Worm (Caenorhabditis elegans) whole organism, young adult: ENCODE data around the gene cpna-3.
A peak's percentile ranks its signal among the peaks of the same experiment; 100 is the strongest.

ENCODE experiments used
- C06A6.2 ChIP-seq: fragments of 200-800 bp; sonication (Bioruptor generic); conservative IDR thresholded peaks from 2 replicates; pipeline ENCODE4 v1.3.6; 2022; ENCODE audit warnings: missing genetic modification characterization, missing compliant biosample characterization
- F39B2.1 ChIP-seq: fragments of 200-800 bp; sonication (Bioruptor generic); IDR thresholded peaks from 2 replicates; pipeline ENCODE4 v1.3.6; 2022; ENCODE audit warnings: missing genetic modification reagents, missing genetic modification characterization, missing compliant biosample characterization
- aptf-3 ChIP-seq: fragments of 200-800 bp; sonication (Bioruptor generic); IDR thresholded peaks from 2 replicates; pipeline ENCODE4 v1.3.6; 2022; ENCODE audit warnings: missing genetic modification characterization, missing compliant biosample characterization
- atf-7 ChIP-seq: sonication (generic microtip); optimal IDR thresholded peaks from 2 replicates; lab custom pipeline; 2017; ENCODE audit warnings: mild to moderate bottlenecking, missing genetic modification characterization, missing compliant biosample characterization
- athp-1 ChIP-seq: sonication (generic microtip); optimal IDR thresholded peaks from 2 replicates; lab custom pipeline; 2017; ENCODE audit warnings: mild to moderate bottlenecking, missing genetic modification characterization, missing compliant biosample characterization
- attf-5 ChIP-seq: fragments of 200-800 bp; sonication (Bioruptor generic); optimal IDR thresholded peaks from 2 replicates; lab custom pipeline; 2018; ENCODE audit warnings: mild to moderate bottlenecking, missing genetic modification characterization, missing compliant biosample characterization
- ccch-3 ChIP-seq: fragments of 200-800 bp; sonication (Bioruptor generic); optimal IDR thresholded peaks from 2 replicates; lab custom pipeline; 2018; ENCODE audit warnings: mild to moderate bottlenecking, missing genetic modification characterization, missing compliant biosample characterization
- cebp-1 ChIP-seq, 2 experiments: fragments of 200-800 bp in 1 of 2; sonication (Bioruptor generic) in 1 of 2; sonication (generic microtip) in 1 of 2; IDR thresholded peaks in 1 of 2; optimal IDR thresholded peaks in 1 of 2; 2 replicates each; pipeline versions ENCODE4 v1.3.6 to Lab custom; 2017 to 2022; ENCODE audit warnings: missing compliant biosample characterization in 2 of 2, missing genetic modification characterization in 2 of 2, mild to moderate bottlenecking in 1 of 2, missing genetic modification reagents in 1 of 2, moderate library complexity in 1 of 2
- ceh-40 ChIP-seq: fragments of 200-800 bp; sonication (Bioruptor generic); IDR thresholded peaks from 2 replicates; pipeline ENCODE4 v1.3.6; 2022; ENCODE audit warnings: missing genetic modification characterization, missing compliant biosample characterization
- ceh-58 ChIP-seq: fragments of 200-800 bp; sonication (Bioruptor generic); IDR thresholded peaks from 2 replicates; pipeline ENCODE4 v1.3.6; 2022; ENCODE audit warnings: missing genetic modification characterization, missing compliant biosample characterization
- ceh-91 ChIP-seq: fragments of 200-800 bp; sonication (Bioruptor generic); IDR thresholded peaks from 2 replicates; pipeline ENCODE4 v1.3.6; 2022; ENCODE audit warnings: missing genetic modification reagents, missing genetic modification characterization, missing compliant biosample characterization
- chd-7 ChIP-seq: sonication (generic microtip); optimal IDR thresholded peaks from 2 replicates; lab custom pipeline; 2016; ENCODE audit warnings: mild to moderate bottlenecking, missing genetic modification characterization, moderate library complexity, missing compliant biosample characterization
- die-1 ChIP-seq: sonication (generic microtip); optimal IDR thresholded peaks from 2 replicates; lab custom pipeline; 2016; ENCODE audit warnings: missing genotype, mild to moderate bottlenecking, missing genetic modification characterization, missing compliant biosample characterization
- dox-1 ChIP-seq: fragments of 200-800 bp; sonication (Bioruptor generic); IDR thresholded peaks from 2 replicates; pipeline ENCODE4 v1.3.6; 2022; ENCODE audit warnings: missing genetic modification reagents, missing genetic modification characterization, missing compliant biosample characterization
- dpff-1 ChIP-seq: sonication (generic microtip); optimal IDR thresholded peaks from 2 replicates; lab custom pipeline; 2017; ENCODE audit warnings: mild to moderate bottlenecking, missing genetic modification characterization, missing compliant biosample characterization
- dpl-1 ChIP-seq: fragments of 150-350 bp; optimal IDR thresholded peaks from 2 replicates; lab custom pipeline; 2014; ENCODE audit warnings: missing biosample characterization, missing genetic modification reagents, missing genetic modification characterization
- ekl-4 ChIP-seq: fragments of 200-800 bp; sonication (Bioruptor generic); IDR thresholded peaks from 2 replicates; pipeline ENCODE4 v1.3.6; 2022; ENCODE audit warnings: missing genetic modification reagents, missing genetic modification characterization, missing compliant biosample characterization
- ets-4 ChIP-seq: fragments of 200-800 bp; sonication (Bioruptor generic); optimal IDR thresholded peaks from 2 replicates; lab custom pipeline; 2018; ENCODE audit warnings: mild to moderate bottlenecking, missing genetic modification characterization, missing compliant biosample characterization
- hmg-20 ChIP-seq: fragments of 200-800 bp; sonication (Bioruptor generic); IDR thresholded peaks from 2 replicates; pipeline ENCODE4 v1.3.6; 2022; ENCODE audit warnings: missing genetic modification reagents, missing genetic modification characterization, missing compliant biosample characterization
- hrde-1 ChIP-seq: sonication (generic microtip); optimal IDR thresholded peaks from 2 replicates; lab custom pipeline; 2016; ENCODE audit warnings: missing genetic modification characterization, mild to moderate bottlenecking, missing compliant biosample characterization, moderate library complexity, missing genotype, missing genetic modification reagents, borderline replicate concordance
- hsf-1 ChIP-seq: fragments of 200-800 bp; sonication (Bioruptor generic); IDR thresholded peaks from 2 replicates; pipeline ENCODE4 v1.3.6; 2022; ENCODE audit warnings: missing genetic modification reagents, missing genetic modification characterization, missing compliant biosample characterization
- let-607 ChIP-seq, 2 experiments: fragments of 200-800 bp in 1 of 2; sonication (Bioruptor generic) in 1 of 2; sonication (generic microtip) in 1 of 2; optimal IDR thresholded peaks; 2 replicates each; lab custom pipeline; 2016 to 2018; ENCODE audit warnings: mild to moderate bottlenecking in 2 of 2, missing compliant biosample characterization in 2 of 2, missing genetic modification characterization in 2 of 2, moderate library complexity in 2 of 2, missing genotype in 1 of 2
- lin-26 ChIP-seq: fragments of 200-800 bp; sonication (Bioruptor generic); IDR thresholded peaks from 2 replicates; pipeline ENCODE4 v1.3.6; 2022; ENCODE audit warnings: missing genetic modification reagents, missing genetic modification characterization, missing compliant biosample characterization
- lin-54 ChIP-seq: fragments of 200-800 bp; sonication (Bioruptor generic); optimal IDR thresholded peaks from 2 replicates; lab custom pipeline; 2018; ENCODE audit warnings: mild to moderate bottlenecking, missing genetic modification characterization, missing compliant biosample characterization
- lir-1 ChIP-seq: fragments of 200-800 bp; sonication (Bioruptor generic); conservative IDR thresholded peaks from 2 replicates; pipeline ENCODE4 v1.3.6; 2022; ENCODE audit warnings: missing genetic modification reagents, missing genetic modification characterization, missing compliant biosample characterization
- lsl-1 ChIP-seq: fragments of 200-800 bp; sonication (Bioruptor generic); optimal IDR thresholded peaks from 2 replicates; lab custom pipeline; 2018; ENCODE audit warnings: mild to moderate bottlenecking, missing genetic modification characterization, moderate library complexity, missing compliant biosample characterization
- madf-6 ChIP-seq: fragments of 200-800 bp; sonication (Bioruptor generic); IDR thresholded peaks from 2 replicates; pipeline ENCODE4 v1.3.6; 2022; ENCODE audit warnings: missing genetic modification reagents, missing genetic modification characterization, missing compliant biosample characterization
- madf-8 ChIP-seq: fragments of 200-800 bp; sonication (Bioruptor generic); conservative IDR thresholded peaks from 2 replicates; pipeline ENCODE4 v1.3.6; 2022; ENCODE audit warnings: missing genetic modification reagents, missing genetic modification characterization, missing compliant biosample characterization
- mel-28 ChIP-seq: sonication (generic microtip); optimal IDR thresholded peaks from 2 replicates; lab custom pipeline; 2016; ENCODE audit warnings: borderline replicate concordance, mild to moderate bottlenecking, missing genetic modification characterization, missing compliant biosample characterization
- mes-4 ChIP-seq: sonication (generic microtip); optimal IDR thresholded peaks from 2 replicates; lab custom pipeline; 2016; ENCODE audit warnings: missing genotype, missing genetic modification characterization, missing compliant biosample characterization
- nhr-27 ChIP-seq: fragments of 200-800 bp; sonication (Bioruptor generic); optimal IDR thresholded peaks from 2 replicates; lab custom pipeline; 2018; ENCODE audit warnings: mild to moderate bottlenecking, missing genetic modification characterization, moderate library complexity, missing compliant biosample characterization
- rec-8 ChIP-seq, 2 experiments: sonication (generic microtip); optimal IDR thresholded peaks; 2 replicates each; lab custom pipeline; 2016; ENCODE audit warnings: mild to moderate bottlenecking in 2 of 2, missing genetic modification characterization in 2 of 2, missing genetic modification reagents in 2 of 2, missing genotype in 2 of 2, missing biosample characterization in 1 of 2, missing compliant biosample characterization in 1 of 2, moderate library complexity in 1 of 2
- rpc-1 ChIP-seq, 2 experiments: fragments of 150-350 bp in 1 of 2; sonication (generic microtip) in 1 of 2; optimal IDR thresholded peaks; 2 replicates each; lab custom pipeline; 2014 to 2018; ENCODE audit warnings: missing biosample characterization in 1 of 2, missing genetic modification characterization in 1 of 2, missing genetic modification reagents in 1 of 2, missing genotype in 1 of 2
- snpc-4 ChIP-seq, 5 experiments: fragments of 150-350 bp in 1 of 5; sonication (generic microtip) in 4 of 5; optimal IDR thresholded peaks; 2 replicates each; lab custom pipeline; 2014 to 2018; ENCODE audit warnings: missing genetic modification characterization in 5 of 5, missing biosample characterization in 3 of 5, antibody characterized with exemption in 2 of 5, mild to moderate bottlenecking in 2 of 5, missing compliant biosample characterization in 2 of 5, missing genotype in 2 of 5, moderate library complexity in 2 of 5, missing genetic modification reagents in 1 of 5
- tlf-1 ChIP-seq: fragments of 200-800 bp; sonication (Bioruptor generic); optimal IDR thresholded peaks from 2 replicates; lab custom pipeline; 2018; ENCODE audit warnings: mild to moderate bottlenecking, missing genetic modification characterization, missing compliant biosample characterization
- zfh-2 ChIP-seq: fragments of 200-800 bp; sonication (Bioruptor generic); conservative IDR thresholded peaks from 2 replicates; pipeline ENCODE4 v1.3.6; 2022; ENCODE audit warnings: missing genetic modification reagents, missing genetic modification characterization, missing compliant biosample characterization
- ztf-25 ChIP-seq: fragments of 200-800 bp; sonication (Bioruptor generic); IDR thresholded peaks from 2 replicates; pipeline ENCODE4 v1.3.6; 2022; ENCODE audit warnings: missing genetic modification reagents, missing genetic modification characterization, missing compliant biosample characterization
- ztf-28 ChIP-seq: fragments of 200-800 bp; sonication (Bioruptor generic); IDR thresholded peaks from 2 replicates; pipeline ENCODE4 v1.3.6; 2022; ENCODE audit warnings: missing genetic modification reagents, missing genetic modification characterization, missing compliant biosample characterization
- ztf-3 ChIP-seq: fragments of 200-800 bp; sonication (Bioruptor generic); optimal IDR thresholded peaks from 2 replicates; lab custom pipeline; 2018; ENCODE audit warnings: mild to moderate bottlenecking, missing genetic modification characterization, missing compliant biosample characterization

Gene cpna-3

DNA sequence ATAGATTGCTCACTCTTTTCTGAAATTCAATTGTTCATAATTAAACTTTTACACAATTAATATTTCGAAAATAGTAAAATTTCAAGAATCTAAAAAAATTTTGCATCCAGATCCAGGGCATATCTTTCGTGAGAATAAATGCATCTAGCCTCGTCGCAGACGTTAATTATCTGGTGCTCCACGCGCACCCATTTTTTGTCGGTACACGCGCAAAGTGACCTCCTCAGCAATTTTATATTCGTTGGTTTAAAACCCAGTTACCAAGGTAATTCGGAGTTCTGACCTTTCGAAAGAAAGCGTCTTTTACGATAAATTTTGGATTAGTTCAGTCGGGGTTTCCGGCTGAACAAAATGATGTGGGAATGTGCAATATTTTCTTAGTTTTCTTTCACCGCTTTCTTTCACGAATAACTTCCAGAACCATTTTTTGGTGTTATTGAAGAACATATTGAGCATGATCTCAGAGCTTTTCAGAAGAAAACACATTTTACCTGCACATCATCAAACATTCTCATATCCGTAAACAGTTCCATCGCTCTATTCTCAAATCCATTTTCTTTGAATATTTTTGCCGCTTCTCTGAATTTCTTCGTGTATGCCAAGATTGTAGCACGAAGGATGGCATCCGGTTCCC, 43.6 kb downstream of the cpna-3 start (continued):
- no peak for TF ChIP-seq lin-54
- TF ChIP-seq ccch-3 (GFP tag; lab: Kevin White, UChicago) = no peak
- no peak for TF ChIP-seq ceh-58 (GFP tag; lab: Robert Waterston, UW)
- TF ChIP-seq rpc-1 (optimal IDR thresholded peaks at IDR 0.05; lab: Kevin White, UChicago) = no peak
- no peak for TF ChIP-seq rpc-1 (tag; optimal IDR thresholded peaks at IDR 0.05; lab: Kevin White, UChicago)
- TF ChIP-seq hmg-20 = no peak
- no peak for TF ChIP-seq ztf-3
- TF ChIP-seq ztf-28 (GFP tag; lab: Robert Waterston, UW) = no peak

DNA sequence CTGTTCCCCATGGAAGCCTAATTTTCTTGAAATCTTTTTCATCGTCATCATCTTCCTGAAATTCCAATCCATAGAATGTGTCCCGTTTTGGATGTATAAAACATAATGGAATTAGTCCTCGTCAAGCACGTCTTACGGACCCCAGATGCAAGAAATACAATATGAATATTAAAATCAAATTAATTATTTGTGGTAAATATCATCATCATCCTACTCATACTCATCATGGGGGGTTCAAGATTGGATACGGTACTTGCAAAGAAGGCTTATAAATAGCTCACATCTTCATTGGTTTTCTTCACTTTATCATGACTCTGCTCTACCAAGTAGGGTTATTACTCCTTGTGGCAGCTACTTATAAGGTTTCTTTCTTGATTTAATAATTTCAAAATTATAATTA, 47.8 kb downstream of the cpna-3 start, which contains the start of gene flp-1:
Gene flp-1, plus strand, starts transcription at position 301 of the 400 bp plus-strand sequence.
- TF ChIP-seq tlf-1 (no peak), ets-4 (GFP tag; lab: Kevin White, UChicago) (no peak), athp-1 (tag; lab: Kevin White, UChicago) (no peak), ceh-40 (GFP tag; lab: Robert Waterston, UW) (no peak), mes-4 (tag; lab: Kevin White, UChicago) (no peak), zfh-2 (GFP tag; lab: Robert Waterston, UW) (no peak), lin-26 (GFP tag; lab: Robert Waterston, UW) (no peak), attf-5 (GFP tag; lab: Kevin White, UChicago) (no peak)

DNA sequence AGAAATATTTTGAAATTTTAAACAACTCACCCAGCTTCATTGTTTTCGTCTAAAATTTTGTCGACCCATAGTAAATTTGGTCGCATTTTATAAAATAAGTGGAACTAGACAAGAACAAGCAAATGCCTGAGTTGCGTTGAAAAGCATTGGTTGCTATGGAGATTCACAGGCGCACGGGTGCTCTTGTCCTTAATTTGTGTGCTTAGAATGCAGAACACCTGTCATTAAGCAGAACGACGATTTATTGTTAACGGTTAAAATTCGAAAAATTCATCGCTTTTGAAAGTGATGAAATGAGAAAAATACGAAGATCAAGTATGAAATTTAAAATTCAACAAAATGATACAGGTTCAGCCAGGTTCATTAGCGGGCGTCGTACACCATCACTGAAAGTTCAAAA, 49.5 kb downstream of the cpna-3 start, which contains the start of gene daf-10:
Gene daf-10, minus strand, starts transcription at position 101 of the 400 bp plus-strand sequence.
- no peak for TF ChIP-seq hrde-1 (tag; lab: Kevin White, UChicago)

DNA sequence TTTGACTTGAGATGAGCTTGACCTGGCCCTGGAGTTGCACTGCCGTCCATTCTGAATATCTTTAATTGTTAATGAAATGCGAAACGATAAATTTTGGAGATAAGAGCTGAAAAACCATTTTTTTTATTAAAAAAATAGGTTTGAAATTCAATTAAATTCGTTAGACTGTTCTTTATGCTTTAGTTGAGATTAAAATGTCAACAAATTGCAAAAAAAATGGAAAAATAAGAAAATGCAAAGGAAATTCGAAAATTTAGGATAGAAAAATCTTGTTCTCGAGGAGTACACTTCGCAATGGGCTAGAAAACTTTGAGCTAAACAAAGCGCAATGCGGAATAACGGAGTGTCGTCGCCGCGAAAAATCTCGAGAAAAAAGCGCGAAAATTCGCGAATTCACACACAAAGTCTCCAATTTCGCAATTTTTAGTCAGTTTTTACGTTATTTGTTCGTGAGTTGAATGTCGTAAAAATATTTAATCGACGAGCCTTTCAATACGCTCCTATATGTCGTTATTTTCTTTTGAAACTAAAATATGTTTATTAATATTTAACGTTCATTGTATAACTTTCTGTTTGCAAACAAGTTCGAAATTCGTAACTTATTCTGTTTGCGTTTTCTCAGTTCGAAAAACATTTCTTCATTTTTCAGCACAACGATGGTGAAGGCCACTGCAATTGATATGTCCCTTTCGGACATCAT, 50.3 kb downstream of the cpna-3 start, which contains the start of the genes rpb-12 and aly-2:
Gene rpb-12, minus strand, starts transcription at position 51 of the 700 bp plus-strand sequence.
Gene aly-2, plus strand, starts transcription at position 650 of the 700 bp plus-strand sequence.
- no peak for TF ChIP-seq C06A6.2
- TF ChIP-seq ceh-91 (GFP tag; lab: Robert Waterston, UW) = peak; percentile 88
- TF ChIP-seq mel-28 (tag; lab: Kevin White, UChicago) = no peak
- no peak for TF ChIP-seq hmg-20
- TF ChIP-seq ekl-4 (GFP tag; lab: Robert Waterston, UW) = peak; percentile 67; the same call in 1 of the 2 replicates
- TF ChIP-seq ztf-25 (GFP tag; lab: Robert Waterston, UW) = no peak
- TF ChIP-seq chd-7 (tag; lab: Kevin White, UChicago) = no peak
- peak; percentile 91 for TF ChIP-seq madf-8 (GFP tag; lab: Robert Waterston, UW)
- TF ChIP-seq hsf-1 (GFP tag; lab: Robert Waterston, UW) = peak; percentile 82
- TF ChIP-seq dox-1 (GFP tag; lab: Robert Waterston, UW) = peak; percentile 92
- peak; percentile 65; the same call in 1 of the 2 replicates for TF ChIP-seq lir-1
- TF ChIP-seq cebp-1 (GFP tag; IDR thresholded peaks at IDR 0.05; lab: Robert Waterston, UW) = peak; percentile 82
- TF ChIP-seq cebp-1 (tag; optimal IDR thresholded peaks at IDR 0.05; lab: Kevin White, UChicago) = peak; percentile 93
- TF ChIP-seq let-607 (tag; optimal IDR thresholded peaks at IDR 0.05; lab: Kevin White, UChicago) = no peak
- no peak for TF ChIP-seq nhr-27 (tag; lab: Kevin White, UChicago)
- TF ChIP-seq snpc-4 (GFP tag; optimal IDR thresholded peaks at IDR 0.05; lab: Kevin White, UChicago) = peak; percentile 79
- TF ChIP-seq snpc-4 (tag; optimal IDR thresholded peaks at IDR 0.05; lab: Kevin White, UChicago) = peak; percentile 61 to 80 (median 64)
- TF ChIP-seq dpff-1 (tag; lab: Kevin White, UChicago) = no peak
- peak; percentile 68 for TF ChIP-seq lsl-1 (GFP tag; lab: Kevin White, UChicago)
- peak; percentile 88 for TF ChIP-seq dpl-1 (GFP tag; lab: Kevin White, UChicago)
- no peak for TF ChIP-seq atf-7 (tag; lab: Kevin White, UChicago)
- TF ChIP-seq F39B2.1 (GFP tag; lab: Robert Waterston, UW) = no peak
- no peak for TF ChIP-seq aptf-3 (GFP tag; lab: Robert Waterston, UW)
- TF ChIP-seq die-1 (tag; lab: Kevin White, UChicago) = no peak
- peak; percentile 97 for TF ChIP-seq madf-6 (GFP tag; lab: Robert Waterston, UW)
- TF ChIP-seq rec-8 (tag; optimal IDR thresholded peaks at IDR 0.05; lab: Kevin White, UChicago) = no peak
